Fruit fly (Drosophila melanogaster) whole organism, adult: ENCODE results near the gene CG13449.

Experiments
- CG11617 ChIP-seq: fragments of 200-800 bp; sonication (Bioruptor generic); optimal IDR thresholded peaks from 2 replicates; lab custom pipeline; 2017; ENCODE audit warnings: mild to moderate bottlenecking, missing biosample characterization, missing genetic modification reagents, missing genetic modification characterization
- CG12768 ChIP-seq: fragments of 200-800 bp; sonication (Bioruptor generic); optimal IDR thresholded peaks from 2 replicates; lab custom pipeline; 2017; ENCODE audit warnings: missing biosample characterization, missing genetic modification characterization, mild to moderate bottlenecking, moderate library complexity, missing genetic modification reagents
- CG14711 ChIP-seq: fragments of 200-800 bp; sonication (Bioruptor generic); optimal IDR thresholded peaks from 2 replicates; lab custom pipeline; 2018; ENCODE audit warnings: missing biosample characterization, mild to moderate bottlenecking, missing genetic modification characterization, moderate library complexity
- CG7045 ChIP-seq: fragments of 200-800 bp; sonication (Bioruptor generic); optimal IDR thresholded peaks from 2 replicates; lab custom pipeline; 2017; ENCODE audit warnings: missing biosample characterization, mild to moderate bottlenecking, missing genetic modification characterization
- cnc ChIP-seq, 2 experiments: fragments of >200 bp; optimal IDR thresholded peaks; 2 replicates each; lab custom pipeline; 2017
- kay ChIP-seq: fragments of 200-800 bp; sonication (Bioruptor generic); peaks from one replicate; lab custom pipeline; 2016; ENCODE audit warnings: missing biosample characterization, missing genetic modification characterization, borderline replicate concordance
- tj ChIP-seq: fragments of 200-800 bp; sonication (Bioruptor generic); optimal IDR thresholded peaks from 3 replicates; lab custom pipeline; 2017; ENCODE audit warnings: missing biosample characterization, mild to moderate bottlenecking, missing genetic modification characterization, moderate library complexity

DNA sequence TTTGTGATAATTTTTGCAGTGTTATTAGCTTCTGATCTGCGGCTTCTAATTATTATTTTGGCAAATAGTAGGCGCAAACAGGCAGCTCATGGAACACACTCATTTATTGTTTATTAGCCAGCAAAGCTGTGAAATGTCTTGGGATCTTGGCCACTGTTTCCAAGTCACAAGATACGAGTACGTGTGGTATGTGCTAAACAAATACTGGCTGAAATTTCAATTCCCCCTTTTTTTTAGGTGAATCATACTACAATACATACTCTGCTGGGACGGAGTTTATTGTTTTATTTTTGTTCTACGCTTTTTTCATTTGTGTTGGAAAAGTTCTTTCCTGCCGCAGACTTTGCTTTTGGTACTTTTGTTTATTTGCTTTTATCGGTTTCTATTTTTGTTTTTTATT, 18.4 kb upstream of the CG13449 start:
- TF ChIP-seq CG12768 (GFP tag; lab: Kevin White, UChicago) (no peak), kay (no peak), CG14711 (no peak), cnc (optimal IDR thresholded peaks at IDR 0.05; lab: Kevin White, UChicago) (no peak), CG11617 (GFP tag; lab: Kevin White, UChicago) (no peak), tj (no peak), CG7045 (GFP tag; lab: Kevin White, UChicago) (no peak)
